Worm (Caenorhabditis elegans): Measurements from ENCODE around the gene T26A5.6.

T26A5.6 gene

ce11 chrIII:6442305-6443125 lies 8.0 kb downstream of the T26A5.6 start, which contains the start of gene mel-32 (continued):
- TF ChIP-seq hmg-1.2 (GFP tag; IDR thresholded peaks at IDR 0.05), result peak; percentile 50; the same call in 1 of the 2 replicates
- TF ChIP-seq aptf-3 (GFP tag; IDR thresholded peaks at IDR 0.05), result no peak
- no peak for TF ChIP-seq rcor-1 (GFP tag; IDR thresholded peaks at IDR 0.05)
- no peak for TF ChIP-seq F55B11.4 (tag; optimal IDR thresholded peaks at IDR 0.05; ENCODE audit: borderline replicate concordance, insufficient read depth)
- TF ChIP-seq lin-54 (GFP tag; optimal IDR thresholded peaks at IDR 0.05), result peak; percentile 80
- no peak for TF ChIP-seq fkh-3 (tag; optimal IDR thresholded peaks at IDR 0.05)
- no peak for TF ChIP-seq attf-5 (GFP tag; optimal IDR thresholded peaks at IDR 0.05)
- no peak for TF ChIP-seq ceh-79 (tag; optimal IDR thresholded peaks at IDR 0.05)
- no peak for TF ChIP-seq atf-7 (tag; optimal IDR thresholded peaks at IDR 0.05)

- TF ChIP-seq Y95B8A.8 (GFP tag; IDR thresholded peaks at IDR 0.05), result no peak
- TF ChIP-seq mes-4 (tag; optimal IDR thresholded peaks at IDR 0.05), result no peak
- no peak for TF ChIP-seq repo-1 (tag; optimal IDR thresholded peaks at IDR 0.05)
- TF ChIP-seq snpc-4 (GFP tag; optimal IDR thresholded peaks at IDR 0.05), result no peak
- TF ChIP-seq snpc-4 (tag; optimal IDR thresholded peaks at IDR 0.05), result no peak
- no peak for TF ChIP-seq rec-8 (tag; optimal IDR thresholded peaks at IDR 0.05)
- TF ChIP-seq nfyb-1 (GFP tag; IDR thresholded peaks at IDR 0.05), result no peak
- TF ChIP-seq Y53G8AR.9 (GFP tag; conservative IDR thresholded peaks at IDR 0.05), result peak; percentile 41; the same call in 1 of the 2 replicates
- no peak for TF ChIP-seq ztf-22 (GFP tag; optimal IDR thresholded peaks at IDR 0.05)
- no peak for TF ChIP-seq ceh-27 (GFP tag; optimal IDR thresholded peaks at IDR 0.05)
- no peak for TF ChIP-seq ztf-18 (tag; optimal IDR thresholded peaks at IDR 0.05)
- TF ChIP-seq B0336.3 (GFP tag; IDR thresholded peaks at IDR 0.05), result 0 out of 2 replicates have a peak, but pooled peaks have one; percentile 29
- no peak for TF ChIP-seq F52B5.7 (tag; optimal IDR thresholded peaks at IDR 0.05)
- TF ChIP-seq B0261.1 (tag; optimal IDR thresholded peaks at IDR 0.05), result no peak
- no peak for TF ChIP-seq ets-4 (GFP tag; optimal IDR thresholded peaks at IDR 0.05)
- peak; percentile 55 for TF ChIP-seq snpc-3.4 (tag; optimal IDR thresholded peaks at IDR 0.05)
- TF ChIP-seq tlf-1 (GFP tag; optimal IDR thresholded peaks at IDR 0.05), result no peak
- no peak for TF ChIP-seq egl-18 (GFP tag; IDR thresholded peaks at IDR 0.05)
- TF ChIP-seq tbp1 (GFP tag; optimal IDR thresholded peaks at IDR 0.05), result no peak
- 0 out of 2 replicates have a peak, but pooled peaks have one; percentile 25 for TF ChIP-seq madf-6 (GFP tag; IDR thresholded peaks at IDR 0.05)
- no peak for TF ChIP-seq ceh-79 (tag; optimal IDR thresholded peaks at IDR 0.05)
- TF ChIP-seq ekl-4 (GFP tag; IDR thresholded peaks at IDR 0.05), result no peak
- peak; percentile 19 for TF ChIP-seq lin-54 (GFP tag; optimal IDR thresholded peaks at IDR 0.05)
- TF ChIP-seq zim-3 (tag; optimal IDR thresholded peaks at IDR 0.05), result no peak
- no peak for TF ChIP-seq chd-7 (tag; optimal IDR thresholded peaks at IDR 0.05)
- 0 out of 2 replicates have a peak, but pooled peaks have one; percentile 46 for TF ChIP-seq C17E4.6 (GFP tag; IDR thresholded peaks at IDR 0.05)
- TF ChIP-seq hrde-1 (tag; optimal IDR thresholded peaks at IDR 0.05; ENCODE audit: borderline replicate concordance), result peak; percentile 40
- TF ChIP-seq let-607 (tag; optimal IDR thresholded peaks at IDR 0.05), result no peak
- peak; percentile 1 for TF ChIP-seq xnd-1 (tag; optimal IDR thresholded peaks at IDR 0.05)
- TF ChIP-seq B0035.1 (tag; optimal IDR thresholded peaks at IDR 0.05), result no peak
- peak; percentile 41 for TF ChIP-seq unc-130 (GFP tag; optimal IDR thresholded peaks at IDR 0.05)
- 0 out of 2 replicates have a peak, but pooled peaks have one; percentile 52 for TF ChIP-seq hsf-1 (GFP tag; IDR thresholded peaks at IDR 0.05)
- TF ChIP-seq somi-1 (GFP tag; optimal IDR thresholded peaks at IDR 0.05), result no peak
- no peak for TF ChIP-seq bed-2 (GFP tag; IDR thresholded peaks at IDR 0.05)
- no peak for TF ChIP-seq cebp-1 (GFP tag; IDR thresholded peaks at IDR 0.05)
- no peak for TF ChIP-seq cebp-1 (tag; optimal IDR thresholded peaks at IDR 0.05)
- no peak for TF ChIP-seq rpc-1 (optimal IDR thresholded peaks at IDR 0.05)
- no peak for TF ChIP-seq rpc-1 (tag; optimal IDR thresholded peaks at IDR 0.05)
Observed at ce11 chrIII:6439854-6440253, 10.6 kb downstream of the T26A5.6 start.
